Fruit fly (Drosophila melanogaster): Measurements from ENCODE around the gene Vps16A.

The Vps16A gene

dm6 chr3R:9258252-9259225, 8.3 kb upstream of the Vps16A start, which contains the start of the genes Ibf2 and Ibf1:
Ibf2 (minus strand) TSS chr3R:9258501.
Ibf1 (plus strand) TSS chr3R:9258964.
- no peak for TF ChIP-seq CG17801 (GFP tag; optimal IDR thresholded peaks at IDR 0.05; ENCODE audit: partially characterized antibody)

DNA sequence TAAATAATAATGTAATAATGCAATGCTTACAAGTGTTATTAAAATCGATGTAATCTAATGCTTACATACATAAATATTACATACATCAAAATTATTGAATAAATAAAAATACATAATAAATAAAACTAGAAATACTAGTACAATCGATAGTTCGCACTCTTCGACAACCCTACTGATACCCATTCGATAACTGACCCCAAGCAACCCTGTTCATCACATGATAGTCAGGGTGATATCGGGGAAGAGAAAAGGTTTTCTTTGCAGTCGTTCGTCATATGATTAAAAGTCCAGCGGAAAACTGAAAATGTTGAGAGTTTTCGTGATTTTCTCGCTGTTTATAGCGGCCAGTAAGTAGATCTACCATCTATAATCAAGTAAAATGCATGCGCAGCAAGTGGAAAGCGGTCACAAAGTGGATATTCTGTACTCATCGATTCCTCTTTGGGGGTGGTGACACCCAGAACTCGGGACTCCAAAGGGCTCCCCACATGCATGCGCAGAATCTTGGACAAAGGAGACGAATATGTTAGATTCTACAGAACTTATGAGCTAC, 6.3 kb upstream of the Vps16A start, which contains the start of gene ATP6AP2:
Gene ATP6AP2 (plus strand): TSS at position 218 of the 553 bp plus-strand sequence.
- peak; percentile 76 for TF ChIP-seq CG17801 (GFP tag; optimal IDR thresholded peaks at IDR 0.05; ENCODE audit: partially characterized antibody)

DNA sequence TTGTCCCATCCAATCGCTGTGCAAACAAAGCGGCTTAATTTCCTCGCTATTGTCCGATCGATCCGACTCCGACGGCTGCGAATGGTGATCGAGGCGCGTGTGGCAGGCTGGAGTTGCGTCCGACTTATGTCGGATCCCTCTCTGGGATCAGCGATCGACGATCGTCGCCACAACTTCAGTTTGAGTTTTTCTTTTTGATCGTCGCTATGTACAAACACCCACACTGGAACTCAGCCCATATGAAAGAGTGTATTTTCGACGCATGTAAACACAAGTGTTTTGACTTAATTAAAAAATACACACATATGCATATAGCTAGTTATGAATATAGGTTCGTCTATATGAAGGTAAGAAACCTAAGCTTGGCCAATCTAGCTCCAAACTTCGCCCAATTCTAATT, 2.8 kb upstream of the Vps16A start, which contains the start of gene sage:
Gene sage (minus strand): TSS at position 101 of the 400 bp plus-strand sequence.
- TF ChIP-seq CG17801 (GFP tag; optimal IDR thresholded peaks at IDR 0.05; ENCODE audit: partially characterized antibody) = no peak

DNA sequence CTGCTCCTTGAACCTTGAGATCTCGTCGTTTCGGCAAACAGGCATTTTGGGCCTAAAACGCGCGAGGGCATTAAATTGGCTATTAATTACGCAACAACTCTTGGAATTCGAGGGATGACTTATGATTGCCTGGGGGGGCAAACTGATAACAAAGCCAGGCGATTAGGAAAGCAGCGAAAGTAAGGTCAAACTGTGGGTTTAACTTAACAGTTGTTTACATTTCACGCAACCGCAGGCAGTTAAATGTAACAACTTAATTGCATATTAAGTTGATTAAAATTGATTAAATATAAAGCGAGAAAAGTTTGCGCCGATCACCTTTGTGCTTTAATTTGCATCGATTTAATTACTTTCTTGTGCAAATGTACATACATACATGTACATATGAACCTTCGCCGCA, 20.9 kb downstream of the Vps16A start:
- no peak for TF ChIP-seq CG17801 (GFP tag; optimal IDR thresholded peaks at IDR 0.05; ENCODE audit: partially characterized antibody)

- TF ChIP-seq CG17801 (GFP tag; optimal IDR thresholded peaks at IDR 0.05; ENCODE audit: partially characterized antibody) = no peak
Measured at dm6 chr3R:9297163-9297562, 30.3 kb downstream of the Vps16A start.
